Worm (Caenorhabditis elegans) whole organism, L2 larva: Measurements from ENCODE around the gene fbxa-56.

Source experiments
- C34F6.9 ChIP-seq: fragments of 150-350 bp; optimal IDR thresholded peaks from 2 replicates; lab custom pipeline; 2014; ENCODE audit warnings: missing biosample characterization, missing genetic modification characterization
- R02D3.7 ChIP-seq: fragments of 150-350 bp; optimal IDR thresholded peaks from 2 replicates; lab custom pipeline; 2014; ENCODE audit warnings: missing biosample characterization, missing genetic modification characterization
- ZK546.5 ChIP-seq: sonication (generic microtip); optimal IDR thresholded peaks from 2 replicates; lab custom pipeline; 2017; ENCODE audit warnings: missing biosample characterization, missing genetic modification characterization
- alr-1 ChIP-seq: fragments of 150-350 bp; optimal IDR thresholded peaks from 2 replicates; lab custom pipeline; 2014; ENCODE audit warnings: missing biosample characterization, missing genetic modification characterization
- ama-1 ChIP-seq: fragments of 150-350 bp; optimal IDR thresholded peaks from 2 replicates; lab custom pipeline; 2018; ENCODE audit warnings: inconsistent platforms
- blmp-1 ChIP-seq: sonication (generic microtip); optimal IDR thresholded peaks from 2 replicates; lab custom pipeline; 2017; ENCODE audit warnings: missing genetic modification characterization, mild to moderate bottlenecking, missing compliant biosample characterization, antibody characterized with exemption, moderate library complexity; ENCODE audit not compliant: insufficient read depth
- ceh-16 ChIP-seq: fragments of 150-350 bp; optimal IDR thresholded peaks from 2 replicates; lab custom pipeline; 2014; ENCODE audit warnings: missing biosample characterization, missing genetic modification characterization
- ceh-82 ChIP-seq: fragments of 150-350 bp; optimal IDR thresholded peaks from 2 replicates; lab custom pipeline; 2014; ENCODE audit warnings: missing biosample characterization, missing genetic modification characterization
- crh-2 ChIP-seq: sonication (generic microtip); optimal IDR thresholded peaks from 2 replicates; lab custom pipeline; 2017; ENCODE audit warnings: missing biosample characterization, missing genetic modification characterization
- dmd-4 ChIP-seq: sonication (generic microtip); optimal IDR thresholded peaks from 2 replicates; lab custom pipeline; 2017; ENCODE audit warnings: missing biosample characterization, missing genetic modification characterization
- egl-27 ChIP-seq: sonication (generic microtip); optimal IDR thresholded peaks from 3 replicates; lab custom pipeline; 2017; ENCODE audit warnings: missing biosample characterization, missing genetic modification reagents, missing genetic modification characterization
- elt-1 ChIP-seq: fragments of 150-350 bp; optimal IDR thresholded peaks from 2 replicates; lab custom pipeline; 2014; ENCODE audit warnings: missing biosample characterization, missing genetic modification characterization
- elt-3 ChIP-seq: sonication (generic microtip); optimal IDR thresholded peaks from 2 replicates; lab custom pipeline; 2017; ENCODE audit warnings: missing biosample characterization, missing genetic modification characterization
- fos-1 ChIP-seq: fragments of 150-350 bp; optimal IDR thresholded peaks from 2 replicates; lab custom pipeline; 2014; ENCODE audit warnings: missing biosample characterization, missing genetic modification characterization
- gmeb-1 ChIP-seq: fragments of 150-350 bp; optimal IDR thresholded peaks from 2 replicates; lab custom pipeline; 2014; ENCODE audit warnings: missing biosample characterization, missing genetic modification characterization
- lin-11 ChIP-seq: fragments of 150-350 bp; sonication (generic microtip); optimal IDR thresholded peaks from 2 replicates; lab custom pipeline; 2014; ENCODE audit warnings: missing biosample characterization, missing genetic modification characterization, inconsistent platforms, mixed read lengths
- lin-13 ChIP-seq: fragments of 150-350 bp; optimal IDR thresholded peaks from 2 replicates; lab custom pipeline; 2014; ENCODE audit warnings: missing biosample characterization, missing genetic modification reagents, missing genetic modification characterization
- lsy-2 ChIP-seq, 2 experiments: fragments of 150-350 bp in 1 of 2; sonication (generic microtip) in 1 of 2; optimal IDR thresholded peaks; 2 replicates each; lab custom pipeline; 2014 to 2017; ENCODE audit warnings: missing biosample characterization in 2 of 2, missing genetic modification characterization in 2 of 2
- mab-5 ChIP-seq: fragments of 150-350 bp; optimal IDR thresholded peaks from 2 replicates; lab custom pipeline; 2014; ENCODE audit warnings: missing biosample characterization, missing genetic modification characterization
- nhr-10 ChIP-seq: sonication (generic microtip); optimal IDR thresholded peaks from 2 replicates; lab custom pipeline; 2017; ENCODE audit warnings: missing biosample characterization, missing genetic modification characterization
- nhr-11 ChIP-seq: fragments of 150-350 bp; optimal IDR thresholded peaks from 2 replicates; lab custom pipeline; 2014; ENCODE audit warnings: missing biosample characterization, missing genetic modification characterization
- nhr-12 ChIP-seq: fragments of 150-350 bp; optimal IDR thresholded peaks from 2 replicates; lab custom pipeline; 2014; ENCODE audit warnings: missing biosample characterization, missing genetic modification characterization
- nhr-129 ChIP-seq: fragments of 150-350 bp; optimal IDR thresholded peaks from 2 replicates; lab custom pipeline; 2014; ENCODE audit warnings: missing biosample characterization, missing genetic modification characterization
- nhr-21 ChIP-seq: fragments of 150-350 bp; optimal IDR thresholded peaks from 2 replicates; lab custom pipeline; 2014; ENCODE audit warnings: missing biosample characterization, missing genetic modification characterization
- nhr-23 ChIP-seq: fragments of 150-350 bp; optimal IDR thresholded peaks from 2 replicates; lab custom pipeline; 2014; ENCODE audit warnings: missing biosample characterization, missing genetic modification reagents, missing genetic modification characterization
- nhr-237 ChIP-seq: fragments of 150-350 bp; optimal IDR thresholded peaks from 2 replicates; lab custom pipeline; 2014; ENCODE audit warnings: missing biosample characterization, missing genetic modification characterization
- nhr-25 ChIP-seq: fragments of 150-350 bp; sonication (generic microtip); optimal IDR thresholded peaks from 3 replicates; lab custom pipeline; 2014; ENCODE audit warnings: missing biosample characterization, missing genetic modification characterization
- nhr-6 ChIP-seq: fragments of 150-350 bp; optimal IDR thresholded peaks from 2 replicates; lab custom pipeline; 2014; ENCODE audit warnings: missing biosample characterization, missing genetic modification characterization
- nhr-77 ChIP-seq: fragments of 150-350 bp; optimal IDR thresholded peaks from 2 replicates; lab custom pipeline; 2014; ENCODE audit warnings: missing biosample characterization, missing genetic modification characterization
- peb-1 ChIP-seq: fragments of 150-350 bp; optimal IDR thresholded peaks from 2 replicates; lab custom pipeline; 2014; ENCODE audit warnings: missing biosample characterization, missing genetic modification characterization
- sem-4 ChIP-seq: fragments of 150-350 bp; optimal IDR thresholded peaks from 2 replicates; lab custom pipeline; 2014; ENCODE audit warnings: missing biosample characterization, missing genetic modification reagents, missing genetic modification characterization
- sma-3 ChIP-seq: sonication (generic microtip); optimal IDR thresholded peaks from 2 replicates; lab custom pipeline; 2016; ENCODE audit warnings: missing genetic modification reagents, missing genetic modification characterization, missing compliant biosample characterization
- sma-9 ChIP-seq, 2 experiments: fragments of 150-350 bp in 1 of 2; sonication (generic microtip) in 1 of 2; optimal IDR thresholded peaks; 2 replicates each; lab custom pipeline; 2014 to 2016; ENCODE audit warnings: missing genetic modification characterization in 2 of 2, mild to moderate bottlenecking in 1 of 2, missing biosample characterization in 1 of 2, missing compliant biosample characterization in 1 of 2, missing genetic modification reagents in 1 of 2, moderate library complexity in 1 of 2
- snpc-4 ChIP-seq: fragments of 150-350 bp; optimal IDR thresholded peaks from 2 replicates; lab custom pipeline; 2014; ENCODE audit warnings: missing biosample characterization, missing genetic modification characterization
- unc-39 ChIP-seq: fragments of 150-350 bp; optimal IDR thresholded peaks from 2 replicates; lab custom pipeline; 2014; ENCODE audit warnings: missing biosample characterization, missing genetic modification characterization
- unc-55 ChIP-seq: fragments of 150-350 bp; sonication (generic microtip); optimal IDR thresholded peaks from 3 replicates; lab custom pipeline; 2014; ENCODE audit warnings: missing biosample characterization, missing genetic modification reagents, missing genetic modification characterization
- unc-62 ChIP-seq: fragments of 150-350 bp; optimal IDR thresholded peaks from 2 replicates; lab custom pipeline; 2014; ENCODE audit warnings: missing biosample characterization, missing genetic modification reagents, missing genetic modification characterization
- zag-1 ChIP-seq: fragments of 150-350 bp; optimal IDR thresholded peaks from 2 replicates; lab custom pipeline; 2014; ENCODE audit warnings: missing biosample characterization, missing genetic modification characterization
- ztf-1 ChIP-seq: fragments of 200-800 bp; sonication (Bioruptor generic); conservative IDR thresholded peaks from 2 replicates; pipeline ENCODE4 v1.3.6; 2022; ENCODE audit warnings: missing genetic modification characterization, missing compliant biosample characterization
- ztf-4 ChIP-seq: fragments of 150-350 bp; optimal IDR thresholded peaks from 2 replicates; lab custom pipeline; 2014; ENCODE audit warnings: missing biosample characterization, missing genetic modification characterization

fbxa-56 gene

ce11 chrIII:937961-938360, at the start of gene fbxa-56:
TSS of gene fbxa-56 (minus strand) at chrIII:938061.
- no peak for TF ChIP-seq gmeb-1
- TF ChIP-seq ztf-1 (GFP tag; lab: Robert Waterston, UW) = no peak
- no peak for TF ChIP-seq mab-5 (tag; lab: Kevin White, UChicago)
- TF ChIP-seq elt-1 (tag; lab: Kevin White, UChicago) = no peak
- TF ChIP-seq ZK546.5 (tag; lab: Kevin White, UChicago) = no peak
- no peak for TF ChIP-seq nhr-6 (tag; lab: Kevin White, UChicago)
- TF ChIP-seq nhr-237 (tag; lab: Kevin White, UChicago) = no peak
- no peak for TF ChIP-seq dmd-4 (tag; lab: Kevin White, UChicago)
- TF ChIP-seq elt-3 = no peak
- TF ChIP-seq nhr-21 (tag; lab: Kevin White, UChicago) = no peak
- no peak for TF ChIP-seq ama-1 (lab: Kevin White, UChicago)
- no peak for TF ChIP-seq nhr-25 (tag; lab: Kevin White, UChicago)
- no peak for TF ChIP-seq nhr-11 (tag; lab: Kevin White, UChicago)
- no peak for TF ChIP-seq peb-1 (tag; lab: Kevin White, UChicago)

- TF ChIP-seq peb-1 (tag; lab: Kevin White, UChicago) (no peak), lsy-2 (tag; optimal IDR thresholded peaks at IDR 0.05; lab: Kevin White, UChicago) (no peak), nhr-23 (tag; lab: Kevin White, UChicago) (no peak), sem-4 (tag; lab: Kevin White, UChicago) (no peak), egl-27 (tag; lab: Kevin White, UChicago) (no peak), lin-11 (tag; lab: Kevin White, UChicago) (no peak), ztf-4 (tag; lab: Kevin White, UChicago) (no peak), nhr-11 (tag; lab: Kevin White, UChicago) (no peak)
Measured at ce11 chrIII:982961-983360, 45.1 kb upstream of the fbxa-56 start, which contains the start of gene tbc-10. TSS of gene tbc-10 (plus strand) at chrIII:983261.

ce11 chrIII:981960-982359, 44.1 kb upstream of the fbxa-56 start:
- TF ChIP-seq zag-1 (tag; lab: Kevin White, UChicago) = no peak
- no peak for TF ChIP-seq nhr-10 (tag; lab: Kevin White, UChicago)
- TF ChIP-seq nhr-77 = no peak
- no peak for TF ChIP-seq elt-1 (tag; lab: Kevin White, UChicago)
- TF ChIP-seq sma-9 (GFP tag; optimal IDR thresholded peaks at IDR 0.05; lab: Kevin White, UChicago) = no peak
- TF ChIP-seq sma-9 (tag; optimal IDR thresholded peaks at IDR 0.05; lab: Kevin White, UChicago) = no peak
- no peak for TF ChIP-seq unc-62 (GFP tag; lab: Kevin White, UChicago)
- TF ChIP-seq unc-55 (GFP tag; lab: Kevin White, UChicago) = peak; percentile 69
- TF ChIP-seq nhr-25 (tag; lab: Kevin White, UChicago) = peak; percentile 17
- TF ChIP-seq ama-1 (lab: Kevin White, UChicago) = no peak
- no peak for TF ChIP-seq snpc-4 (tag; lab: Kevin White, UChicago)
- TF ChIP-seq gmeb-1 = peak; percentile 41
- TF ChIP-seq nhr-237 (tag; lab: Kevin White, UChicago) = no peak
- no peak for TF ChIP-seq ceh-82 (tag; lab: Kevin White, UChicago)
- peak in 1 of 2 experiments; percentile 4 for TF ChIP-seq lsy-2 (tag; optimal IDR thresholded peaks at IDR 0.05; lab: Kevin White, UChicago)
- TF ChIP-seq ceh-16 = no peak
- TF ChIP-seq lin-11 (tag; lab: Kevin White, UChicago) = no peak
- no peak for TF ChIP-seq ZK546.5 (tag; lab: Kevin White, UChicago)
- peak; percentile 51 for TF ChIP-seq fos-1 (tag; lab: Kevin White, UChicago)
- no peak for TF ChIP-seq dmd-4 (tag; lab: Kevin White, UChicago)
- TF ChIP-seq C34F6.9 (tag; lab: Kevin White, UChicago) = peak; percentile 58
- no peak for TF ChIP-seq egl-27 (tag; lab: Kevin White, UChicago)
- no peak for TF ChIP-seq nhr-11 (tag; lab: Kevin White, UChicago)
- TF ChIP-seq nhr-129 (tag; lab: Kevin White, UChicago) = peak; percentile 21
- TF ChIP-seq sem-4 (tag; lab: Kevin White, UChicago) = peak; percentile 4
- no peak for TF ChIP-seq alr-1 (tag; lab: Kevin White, UChicago)
- TF ChIP-seq nhr-12 = no peak
- TF ChIP-seq R02D3.7 (tag; lab: Kevin White, UChicago) = no peak

- no peak for TF ChIP-seq unc-62 (GFP tag; lab: Kevin White, UChicago)
- TF ChIP-seq blmp-1 (tag; lab: Kevin White, UChicago) = no peak
- TF ChIP-seq fos-1 (tag; lab: Kevin White, UChicago) = no peak
- no peak for TF ChIP-seq ceh-16
- no peak for TF ChIP-seq ama-1 (lab: Kevin White, UChicago)
- no peak for TF ChIP-seq lin-13
- no peak for TF ChIP-seq ztf-1 (GFP tag; lab: Robert Waterston, UW)
- no peak for TF ChIP-seq nhr-23 (tag; lab: Kevin White, UChicago)
- TF ChIP-seq zag-1 (tag; lab: Kevin White, UChicago) = no peak
- no peak for TF ChIP-seq peb-1 (tag; lab: Kevin White, UChicago)
- TF ChIP-seq nhr-237 (tag; lab: Kevin White, UChicago) = no peak
- no peak for TF ChIP-seq unc-39 (tag; lab: Kevin White, UChicago)
- TF ChIP-seq egl-27 (tag; lab: Kevin White, UChicago) = no peak
- TF ChIP-seq nhr-12 = no peak
- TF ChIP-seq sma-3 (GFP tag; lab: Kevin White, UChicago) = no peak
- TF ChIP-seq crh-2 (tag; lab: Kevin White, UChicago) = no peak
Measured at ce11 chrIII:978889-979288, 41.0 kb upstream of the fbxa-56 start.
